Worm (Caenorhabditis elegans) whole organism, L4 larva: ENCODE results near the gene far-8.

ENCODE experiments used
- F37D6.2 ChIP-seq: sonication (generic microtip); optimal IDR thresholded peaks from 2 replicates; lab custom pipeline; 2016; ENCODE audit warnings: mild to moderate bottlenecking, missing genetic modification characterization, missing compliant biosample characterization
- T20F7.1 ChIP-seq: fragments of 200-800 bp; sonication (Bioruptor generic); optimal IDR thresholded peaks from 2 replicates; lab custom pipeline; 2018; ENCODE audit warnings: mild to moderate bottlenecking, missing genetic modification characterization, missing compliant biosample characterization
- Y105C5A.15 ChIP-seq: fragments of 200-800 bp; sonication (Bioruptor generic); IDR thresholded peaks from 2 replicates; pipeline ENCODE4 v1.3.6; 2022; ENCODE audit warnings: missing genetic modification characterization, missing compliant biosample characterization
- ZK337.2 ChIP-seq: fragments of 200-800 bp; sonication (Bioruptor generic); IDR thresholded peaks from 2 replicates; pipeline ENCODE4 v1.3.6; 2022; ENCODE audit warnings: missing genetic modification reagents, missing genetic modification characterization, missing compliant biosample characterization
- ceh-28 ChIP-seq: fragments of 150-350 bp; optimal IDR thresholded peaks from 2 replicates; lab custom pipeline; 2014; ENCODE audit warnings: missing biosample characterization, missing genetic modification reagents, missing genetic modification characterization
- daf-16 ChIP-seq, 3 experiments: sonication (generic microtip); optimal IDR thresholded peaks; 2 replicates each; lab custom pipeline; 2016 to 2017; ENCODE audit warnings: missing genetic modification characterization in 3 of 3, missing genetic modification reagents in 3 of 3, mild to moderate bottlenecking in 2 of 3, missing compliant biosample characterization in 2 of 3, missing biosample characterization in 1 of 3, moderate library complexity in 1 of 3
- dmd-6 ChIP-seq: fragments of 200-800 bp; sonication (Bioruptor generic); IDR thresholded peaks from 2 replicates; pipeline ENCODE4 v1.3.6; 2022; ENCODE audit warnings: missing genetic modification reagents, missing genetic modification characterization, missing compliant biosample characterization
- dve-1 ChIP-seq: sonication (generic microtip); optimal IDR thresholded peaks from 2 replicates; lab custom pipeline; 2017; ENCODE audit warnings: antibody characterized with exemption, mild to moderate bottlenecking, missing genetic modification characterization, missing compliant biosample characterization; ENCODE audit not compliant: insufficient read depth
- egl-27 ChIP-seq: sonication (generic microtip); optimal IDR thresholded peaks from 3 replicates; lab custom pipeline; 2017; ENCODE audit warnings: missing biosample characterization, missing genetic modification reagents, missing genetic modification characterization
- hlh-11 ChIP-seq: fragments of 200-800 bp; sonication (Bioruptor generic); optimal IDR thresholded peaks from 2 replicates; lab custom pipeline; 2018; ENCODE audit warnings: mild to moderate bottlenecking, missing genetic modification characterization, missing compliant biosample characterization
- hlh-30 ChIP-seq: sonication (generic microtip); optimal IDR thresholded peaks from 2 replicates; lab custom pipeline; 2017; ENCODE audit warnings: antibody characterized with exemption, mild to moderate bottlenecking, missing genetic modification characterization, missing compliant biosample characterization; ENCODE audit not compliant: insufficient read depth
- lin-1 ChIP-seq: fragments of 200-800 bp; sonication (Bioruptor generic); IDR thresholded peaks from 2 replicates; pipeline ENCODE4 v1.3.6; 2022; ENCODE audit warnings: missing genetic modification reagents, missing genetic modification characterization, missing compliant biosample characterization
- lin-38 ChIP-seq: fragments of 200-800 bp; sonication (Bioruptor generic); IDR thresholded peaks from 2 replicates; pipeline ENCODE4 v1.3.6; 2022; ENCODE audit warnings: missing genetic modification reagents, missing genetic modification characterization, missing compliant biosample characterization
- lin-39 ChIP-seq: fragments of 150-350 bp; optimal IDR thresholded peaks from 2 replicates; lab custom pipeline; 2014; ENCODE audit warnings: missing biosample characterization, missing genetic modification reagents, missing genetic modification characterization
- lsy-2 ChIP-seq, 2 experiments: fragments of 150-350 bp in 1 of 2; sonication (generic microtip) in 1 of 2; optimal IDR thresholded peaks; 2 replicates each; lab custom pipeline; 2014 to 2017; ENCODE audit warnings: missing biosample characterization in 2 of 2, missing genetic modification characterization in 2 of 2
- madf-9 ChIP-seq: fragments of 200-800 bp; sonication (Bioruptor generic); conservative IDR thresholded peaks from 2 replicates; pipeline ENCODE4 v1.3.6; 2022; ENCODE audit warnings: missing genetic modification reagents, missing genetic modification characterization, missing compliant biosample characterization
- mep-1 ChIP-seq: fragments of 150-350 bp; sonication (generic microtip); optimal IDR thresholded peaks from 3 replicates; lab custom pipeline; 2014; ENCODE audit warnings: missing biosample characterization, missing genetic modification characterization
- mxl-3 ChIP-seq: fragments of 200-800 bp; sonication (Bioruptor generic); optimal IDR thresholded peaks from 2 replicates; lab custom pipeline; 2018; ENCODE audit warnings: mild to moderate bottlenecking, missing genetic modification characterization, missing compliant biosample characterization
- nhr-237 ChIP-seq: sonication (generic microtip); optimal IDR thresholded peaks from 2 replicates; lab custom pipeline; 2017; ENCODE audit warnings: missing biosample characterization, missing genetic modification characterization
- nhr-28 ChIP-seq: fragments of 150-350 bp; optimal IDR thresholded peaks from 2 replicates; lab custom pipeline; 2014; ENCODE audit warnings: missing biosample characterization, missing genetic modification characterization
- nhr-77 ChIP-seq: fragments of 150-350 bp; optimal IDR thresholded peaks from 2 replicates; lab custom pipeline; 2014; ENCODE audit warnings: missing biosample characterization, missing genetic modification characterization
- php-3 ChIP-seq: fragments of 200-800 bp; sonication (Bioruptor generic); IDR thresholded peaks from 2 replicates; pipeline ENCODE4 v1.3.6; 2022; ENCODE audit warnings: missing genetic modification reagents, missing genetic modification characterization, missing compliant biosample characterization
- pqm-1 ChIP-seq: sonication (generic microtip); optimal IDR thresholded peaks from 2 replicates; lab custom pipeline; 2017; ENCODE audit warnings: missing biosample characterization, missing genetic modification characterization
- unc-130 ChIP-seq: sonication (generic microtip); optimal IDR thresholded peaks from 2 replicates; lab custom pipeline; 2016; ENCODE audit warnings: missing genetic modification reagents, missing genetic modification characterization, missing compliant biosample characterization
- zag-1 ChIP-seq: fragments of 150-350 bp; optimal IDR thresholded peaks from 2 replicates; lab custom pipeline; 2014; ENCODE audit warnings: missing biosample characterization, missing genetic modification characterization

far-8 gene

DNA sequence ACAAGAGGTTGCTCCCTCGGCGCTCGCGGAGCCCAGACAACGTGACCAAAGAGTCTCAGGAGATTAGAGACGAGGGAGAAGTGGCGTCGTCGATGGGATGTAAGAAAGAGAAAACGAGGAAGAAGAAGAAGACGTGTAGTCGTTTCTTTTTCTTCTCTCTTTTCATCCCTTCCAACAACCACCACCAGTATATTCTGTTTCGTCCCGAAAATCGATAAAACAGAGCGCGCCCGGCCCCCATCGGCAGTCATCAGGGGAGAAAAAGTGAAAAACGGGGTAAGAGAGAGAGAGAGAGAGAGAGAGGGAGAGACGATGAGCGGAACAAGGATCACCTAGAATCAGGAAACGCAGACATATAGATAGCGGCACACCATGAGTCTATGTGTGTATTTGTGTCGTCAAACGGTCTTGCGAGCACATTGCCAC lies 45.2 kb downstream of the far-8 start (continued):
- TF ChIP-seq nhr-237 (tag; lab: Kevin White, UChicago) = no peak
- peak; percentile 84 for TF ChIP-seq ceh-28
- TF ChIP-seq Y105C5A.15 (GFP tag; lab: Robert Waterston, UW) = no peak
- peak; percentile 51; the same call in 1 of the 2 replicates for TF ChIP-seq madf-9
- peak; percentile 88 for TF ChIP-seq mxl-3 (GFP tag; lab: Kevin White, UChicago)
- peak; percentile 65 for TF ChIP-seq nhr-28 (tag; lab: Kevin White, UChicago)
- TF ChIP-seq ZK337.2 (GFP tag; lab: Robert Waterston, UW) = no peak
- TF ChIP-seq, all 104 proteins: peak for 35

ce11 chrIII:888983-889549 lies 46.3 kb downstream of the far-8 start:
- no peak for TF ChIP-seq mep-1
- TF ChIP-seq hlh-30 = peak; percentile 50
- peak in 1 of 2 experiments; percentile 52 for TF ChIP-seq lsy-2 (tag; optimal IDR thresholded peaks at IDR 0.05; lab: Kevin White, UChicago)
- no peak for TF ChIP-seq daf-16 (GFP tag; optimal IDR thresholded peaks at IDR 0.05; lab: Kevin White, UChicago)
- peak; percentile 26 for TF ChIP-seq daf-16 (tag; optimal IDR thresholded peaks at IDR 0.05; lab: Kevin White, UChicago)
- no peak for TF ChIP-seq unc-130 (GFP tag; lab: Kevin White, UChicago)
- TF ChIP-seq T20F7.1 (GFP tag; lab: Kevin White, UChicago) = peak; percentile 23
- TF ChIP-seq lin-38 (GFP tag; lab: Robert Waterston, UW) = peak; percentile 44
- TF ChIP-seq, all 104 proteins: peak for 5

DNA sequence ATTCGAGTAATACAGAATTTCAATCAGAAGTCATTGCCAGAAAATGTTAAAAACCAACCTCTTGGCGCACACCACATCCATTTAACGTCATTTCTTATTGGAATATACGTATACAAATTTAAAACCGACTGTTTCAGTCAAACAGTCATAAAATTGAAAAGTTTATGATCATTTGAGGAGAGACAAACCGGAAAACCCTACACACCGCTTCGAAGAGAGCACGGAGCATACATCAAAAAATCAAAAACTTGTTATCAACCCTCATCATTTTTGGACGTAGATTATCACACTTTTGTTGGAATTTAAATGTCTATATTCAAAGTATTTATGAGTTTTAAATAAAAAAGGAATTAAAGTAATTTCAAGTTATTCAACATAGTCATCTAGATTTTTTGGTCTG lies 48.3 kb downstream of the far-8 start, which contains the start of gene T24C4.10:
T24C4.10 (minus strand) TSS at position 230 of the 400 bp plus-strand sequence.
- peak; percentile 61; the same call in 1 of the 2 replicates for TF ChIP-seq php-3 (GFP tag; lab: Robert Waterston, UW)
- TF ChIP-seq nhr-28 (tag; lab: Kevin White, UChicago) = peak; percentile 45
- TF ChIP-seq zag-1 = no peak
- peak; percentile 87 for TF ChIP-seq pqm-1 (tag; lab: Kevin White, UChicago)
- TF ChIP-seq madf-9 = no peak
- no peak for TF ChIP-seq lin-39
- TF ChIP-seq nhr-77 (tag; lab: Kevin White, UChicago) = peak; percentile 36
- TF ChIP-seq lin-1 (GFP tag; lab: Robert Waterston, UW) = no peak
- TF ChIP-seq daf-16 (GFP tag; optimal IDR thresholded peaks at IDR 0.05; lab: Kevin White, UChicago) = no peak
- peak; percentile 45 for TF ChIP-seq daf-16 (tag; optimal IDR thresholded peaks at IDR 0.05; lab: Kevin White, UChicago)
- TF ChIP-seq egl-27 = no peak
- peak; percentile 45; the same call in 1 of the 2 replicates for TF ChIP-seq dmd-6 (GFP tag; lab: Robert Waterston, UW)
- TF ChIP-seq hlh-11 (tag; lab: Kevin White, UChicago) = peak; percentile 35
- TF ChIP-seq F37D6.2 (tag; lab: Kevin White, UChicago) = no peak
- peak; percentile 36 for TF ChIP-seq dve-1 (tag; lab: Kevin White, UChicago)
- TF ChIP-seq, all 104 proteins: peak for 8
